Fruit fly (Drosophila melanogaster) whole organism, embryonic: ENCODE measurements around the gene dlp.
A peak's percentile ranks its signal among the peaks of the same experiment; 100 is the strongest.

Source experiments
- Atf6 ChIP-seq: fragments of 200-800 bp; sonication (Bioruptor generic); IDR thresholded peaks from 2 replicates; pipeline ENCODE4 v1.3.6; 2022; ENCODE audit warnings: missing biosample characterization, missing genetic modification characterization
- CG10274 ChIP-seq: fragments of 200-800 bp; sonication (Bioruptor generic); optimal IDR thresholded peaks from 3 replicates; lab custom pipeline; 2017; ENCODE audit warnings: missing biosample characterization, mild to moderate bottlenecking, missing genetic modification characterization
- CG10321 ChIP-seq: fragments of 200-800 bp; sonication (Bioruptor generic); IDR thresholded peaks from 2 replicates; pipeline ENCODE4 v1.3.6; 2022; ENCODE audit warnings: missing biosample characterization, missing genetic modification characterization
- CG11093 ChIP-seq: fragments of 200-800 bp; sonication (Bioruptor generic); IDR thresholded peaks from 3 replicates; pipeline ENCODE4 v1.3.6; 2022; ENCODE audit warnings: missing biosample characterization, missing genetic modification characterization
- CG14965 ChIP-seq: fragments of 200-800 bp; sonication (Bioruptor generic); optimal IDR thresholded peaks from 2 replicates; lab custom pipeline; 2016; ENCODE audit warnings: missing biosample characterization, missing genetic modification characterization, borderline replicate concordance
- CG15479 ChIP-seq: fragments of 200-800 bp; sonication (Bioruptor generic); optimal IDR thresholded peaks from 3 replicates; lab custom pipeline; 2019; ENCODE audit warnings: missing biosample characterization, mild to moderate bottlenecking, missing genetic modification characterization, moderate library complexity
- CG1602 ChIP-seq: fragments of 200-800 bp; sonication (Bioruptor generic); optimal IDR thresholded peaks from 3 replicates; lab custom pipeline; 2016; ENCODE audit warnings: missing biosample characterization, missing genetic modification characterization
- CG1603 ChIP-seq: fragments of 200-800 bp; sonication (Bioruptor generic); optimal IDR thresholded peaks from 2 replicates; lab custom pipeline; 2019; ENCODE audit warnings: missing biosample characterization, mild to moderate bottlenecking, missing genetic modification characterization, moderate library complexity
- CG16813 ChIP-seq: fragments of 200-800 bp; sonication (Bioruptor generic); IDR thresholded peaks from 3 replicates; pipeline ENCODE4 v1.3.6; 2022; ENCODE audit warnings: missing biosample characterization, missing genetic modification characterization; ENCODE audit not compliant: partially characterized antibody
- CG17568 ChIP-seq: fragments of 200-800 bp; sonication (Bioruptor generic); optimal IDR thresholded peaks from 2 replicates; lab custom pipeline; 2018; ENCODE audit warnings: missing biosample characterization, mild to moderate bottlenecking, missing genetic modification characterization, moderate library complexity
- CG31224 ChIP-seq: fragments of 200-800 bp; sonication (Bioruptor generic); IDR thresholded peaks from 2 replicates; pipeline ENCODE4 v1.3.6; 2022; ENCODE audit warnings: missing biosample characterization, missing genetic modification characterization
- CG7271 ChIP-seq: fragments of 200-800 bp; sonication (Bioruptor generic); optimal IDR thresholded peaks from 2 replicates; lab custom pipeline; 2018; ENCODE audit warnings: missing biosample characterization, mild to moderate bottlenecking, missing genetic modification characterization, moderate library complexity
- CG8281 ChIP-seq: fragments of 200-800 bp; sonication (Bioruptor generic); optimal IDR thresholded peaks from 2 replicates; lab custom pipeline; 2018; ENCODE audit warnings: missing biosample characterization, mild to moderate bottlenecking, missing genetic modification characterization, moderate library complexity
- CG8290 ChIP-seq, 3 experiments: fragments of 200-800 bp; sonication (Bioruptor generic); optimal IDR thresholded peaks; 2 replicates each; lab custom pipeline; 2016 to 2019; ENCODE audit warnings: missing biosample characterization in 3 of 3, missing genetic modification characterization in 3 of 3, mild to moderate bottlenecking in 2 of 3, moderate library complexity in 1 of 3
- Dp ChIP-seq: fragments of 200-800 bp; sonication (Bioruptor generic); optimal IDR thresholded peaks from 2 replicates; lab custom pipeline; 2018; ENCODE audit warnings: missing biosample characterization, mild to moderate bottlenecking, missing genetic modification characterization, moderate library complexity
- Eip74EF ChIP-seq, 2 experiments: fragments of 200-800 bp in 1 of 2; fragments of >200 bp in 1 of 2; sonication (Bioruptor generic) in 1 of 2; optimal IDR thresholded peaks; 2 replicates each; lab custom pipeline; 2017 to 2019; ENCODE audit warnings: missing biosample characterization in 2 of 2, missing genetic modification characterization in 2 of 2, mild to moderate bottlenecking in 1 of 2, moderate library complexity in 1 of 2
- Ets65A ChIP-seq: fragments of 200-800 bp; sonication (Bioruptor generic); peaks from one replicate; lab custom pipeline; 2016; ENCODE audit warnings: missing biosample characterization, missing genetic modification characterization
- Ets97D ChIP-seq: fragments of 200-800 bp; sonication (Bioruptor generic); optimal IDR thresholded peaks from 3 replicates; lab custom pipeline; 2016; ENCODE audit warnings: missing biosample characterization, missing genetic modification characterization
- Fer3 ChIP-seq: fragments of 200-800 bp; sonication (Bioruptor generic); optimal IDR thresholded peaks from 2 replicates; lab custom pipeline; 2018; ENCODE audit warnings: missing biosample characterization, mild to moderate bottlenecking, missing genetic modification characterization, moderate library complexity
- Jarid2 ChIP-seq: fragments of 200-800 bp; sonication (Bioruptor generic); optimal IDR thresholded peaks from 3 replicates; lab custom pipeline; 2017; ENCODE audit warnings: mild to moderate bottlenecking, missing biosample characterization, missing genetic modification reagents, missing genetic modification characterization
- Mad ChIP-seq: fragments of 200-800 bp; sonication (Bioruptor generic); optimal IDR thresholded peaks from 2 replicates; lab custom pipeline; 2016; ENCODE audit warnings: missing biosample characterization, missing genetic modification characterization
- Med ChIP-seq: fragments of 200-800 bp; sonication (Bioruptor generic); peaks from one replicate; lab custom pipeline; 2016; ENCODE audit warnings: missing biosample characterization, missing genetic modification characterization, mild to moderate bottlenecking, inconsistent platforms, moderate library complexity
- NK7.1 ChIP-seq: fragments of 200-800 bp; sonication (Bioruptor generic); optimal IDR thresholded peaks from 3 replicates; lab custom pipeline; 2016; ENCODE audit warnings: missing biosample characterization, missing genetic modification characterization
- Nf-YC ChIP-seq: fragments of 200-800 bp; optimal IDR thresholded peaks from 3 replicates; lab custom pipeline; 2019; ENCODE audit warnings: missing biosample characterization, mild to moderate bottlenecking, missing genetic modification characterization, moderate library complexity
- Ravus ChIP-seq: fragments of 200-800 bp; sonication (Bioruptor generic); IDR thresholded peaks from 2 replicates; pipeline ENCODE4 v1.3.6; 2022; ENCODE audit warnings: missing biosample characterization, missing genetic modification characterization
- Scr ChIP-seq: fragments of 200-800 bp; sonication (Bioruptor generic); IDR thresholded peaks from 2 replicates; pipeline ENCODE4 v1.3.6; 2022; ENCODE audit warnings: missing biosample characterization, missing genetic modification characterization; ENCODE audit not compliant: partially characterized antibody
- ase ChIP-seq: fragments of 200-800 bp; sonication (Bioruptor generic); IDR thresholded peaks from 3 replicates; pipeline ENCODE4 v1.3.6; 2022; ENCODE audit warnings: missing biosample characterization, missing genetic modification characterization
- chinmo ChIP-seq: fragments of 200-800 bp; sonication (Bioruptor generic); IDR thresholded peaks from 4 replicates; pipeline ENCODE4 v1.3.6; 2022; ENCODE audit warnings: missing biosample characterization, missing genetic modification characterization; ENCODE audit not compliant: partially characterized antibody
- ci ChIP-seq: fragments of 200-800 bp; sonication (Bioruptor generic); IDR thresholded peaks from 3 replicates; pipeline ENCODE4 v1.3.6; 2022; ENCODE audit warnings: missing biosample characterization, missing genetic modification characterization
- crol ChIP-seq: fragments of 200-800 bp; sonication (Bioruptor generic); IDR thresholded peaks from 2 replicates; pipeline ENCODE4 v1.3.6; 2022; ENCODE audit warnings: missing biosample characterization, missing genetic modification characterization
- crp ChIP-seq, 2 experiments: fragments of 200-800 bp; sonication (Bioruptor generic); optimal IDR thresholded peaks; 2 replicates in 1 of 2; 3 replicates in 1 of 2; lab custom pipeline; 2017; ENCODE audit warnings: missing biosample characterization in 2 of 2, missing genetic modification characterization in 2 of 2, mild to moderate bottlenecking in 1 of 2, moderate library complexity in 1 of 2
- emc ChIP-seq: fragments of 200-800 bp; sonication (Bioruptor generic); optimal IDR thresholded peaks from 2 replicates; lab custom pipeline; 2016; ENCODE audit warnings: missing biosample characterization, missing genetic modification characterization
- jing ChIP-seq: fragments of 200-800 bp; sonication (Bioruptor generic); optimal IDR thresholded peaks from 2 replicates; lab custom pipeline; 2018; ENCODE audit warnings: missing biosample characterization, mild to moderate bottlenecking, missing genetic modification characterization
- lab ChIP-seq: fragments of 200-800 bp; sonication (Bioruptor generic); optimal IDR thresholded peaks from 3 replicates; lab custom pipeline; 2017; ENCODE audit warnings: missing biosample characterization, missing genetic modification characterization, mild to moderate bottlenecking, moderate library complexity, missing genetic modification reagents
- nerfin-2 ChIP-seq: fragments of 200-800 bp; sonication (Bioruptor generic); IDR thresholded peaks from 2 replicates; pipeline ENCODE4 v1.3.6; 2022; ENCODE audit warnings: missing biosample characterization, missing genetic modification characterization; ENCODE audit not compliant: partially characterized antibody
- org-1 ChIP-seq: fragments of 200-800 bp; sonication (Bioruptor generic); optimal IDR thresholded peaks from 2 replicates; lab custom pipeline; 2017; ENCODE audit warnings: missing biosample characterization, missing genetic modification characterization
- pan ChIP-seq, 4 experiments: fragments of >200 bp in 3 of 4; fragments of 200-800 bp in 1 of 4; sonication (Bioruptor generic) in 1 of 4; optimal IDR thresholded peaks in 3 of 4; IDR thresholded peaks in 1 of 4; 2 replicates each; pipeline versions ENCODE4 v1.3.6 to Lab custom; 2017 to 2022; ENCODE audit warnings: missing biosample characterization in 2 of 4, missing genetic modification characterization in 2 of 4, mixed read lengths in 1 of 4
- pb ChIP-seq: fragments of 200-800 bp; sonication (Bioruptor generic); optimal IDR thresholded peaks from 3 replicates; lab custom pipeline; 2016; ENCODE audit warnings: missing biosample characterization, missing genetic modification characterization
- pfk ChIP-seq: fragments of 200-800 bp; sonication (Bioruptor generic); optimal IDR thresholded peaks from 2 replicates; lab custom pipeline; 2018; ENCODE audit warnings: missing biosample characterization, mild to moderate bottlenecking, missing genetic modification characterization, moderate library complexity
- phol ChIP-seq: fragments of 200-800 bp; sonication (Bioruptor generic); optimal IDR thresholded peaks from 3 replicates; lab custom pipeline; 2018; ENCODE audit warnings: missing biosample characterization, mild to moderate bottlenecking, missing genetic modification characterization, moderate library complexity
- rib ChIP-seq: fragments of 200-800 bp; sonication (Bioruptor generic); IDR thresholded peaks from 2 replicates; pipeline ENCODE4 v1.3.6; 2022; ENCODE audit warnings: missing biosample characterization, missing genetic modification characterization
- sens ChIP-seq: fragments of 200-800 bp; sonication (Bioruptor generic); peaks from one replicate; lab custom pipeline; 2016; ENCODE audit warnings: missing biosample characterization, missing genetic modification characterization
- sug ChIP-seq: fragments of 200-800 bp; optimal IDR thresholded peaks from 2 replicates; lab custom pipeline; 2019; ENCODE audit warnings: missing biosample characterization, mild to moderate bottlenecking, missing genetic modification characterization, moderate library complexity
- tgo ChIP-seq: fragments of 200-800 bp; sonication (Bioruptor generic); IDR thresholded peaks from 3 replicates; pipeline ENCODE4 v1.3.6; 2022; ENCODE audit warnings: missing biosample characterization, missing genetic modification characterization
- tll ChIP-seq, 2 experiments: fragments of 200-800 bp in 1 of 2; fragments of >200 bp in 1 of 2; sonication (Bioruptor generic) in 1 of 2; optimal IDR thresholded peaks; 2 replicates each; lab custom pipeline; 2017 to 2019; ENCODE audit warnings: missing biosample characterization in 2 of 2, missing genetic modification characterization in 2 of 2, mild to moderate bottlenecking in 1 of 2, moderate library complexity in 1 of 2
- vnd ChIP-seq: fragments of 200-800 bp; sonication (Bioruptor generic); IDR thresholded peaks from 3 replicates; pipeline ENCODE4 v1.3.6; 2022; ENCODE audit warnings: missing biosample characterization, missing genetic modification characterization; ENCODE audit not compliant: partially characterized antibody
- wor ChIP-seq: fragments of 200-800 bp; sonication (Bioruptor generic); IDR thresholded peaks from 2 replicates; pipeline ENCODE4 v1.3.6; 2022; ENCODE audit warnings: missing biosample characterization, missing genetic modification characterization
- z ChIP-seq: fragments of 200-800 bp; sonication (Bioruptor generic); IDR thresholded peaks from 3 replicates; pipeline ENCODE4 v1.3.6; 2022; ENCODE audit warnings: missing biosample characterization, missing genetic modification characterization
- zfh1 ChIP-seq: fragments of 200-800 bp; sonication (Bioruptor generic); IDR thresholded peaks from 3 replicates; pipeline ENCODE4 v1.3.6; 2022; ENCODE audit warnings: missing biosample characterization, missing genetic modification characterization

dlp gene

dm6 chr3L:14657485-14658054 is 25.2 kb downstream of the dlp start (continued):
- TF ChIP-seq CG14965 (GFP tag; lab: Kevin White, UChicago) (no peak), Ravus (GFP tag; lab: Robert Waterston, UW) (no peak), CG1603 (tag; lab: Kevin White, UChicago) (no peak), ase (GFP tag; lab: Robert Waterston, UW) (no peak), Jarid2 (no peak), jing (GFP tag; lab: Kevin White, UChicago) (no peak), CG10321 (GFP tag; lab: Robert Waterston, UW) (no peak), pfk (GFP tag; lab: Kevin White, UChicago) (no peak), crol (GFP tag; lab: Robert Waterston, UW) (no peak), Mad (GFP tag; lab: Kevin White, UChicago) (no peak), CG16813 (GFP tag; lab: Robert Waterston, UW) (no peak), Nf-YC (no peak), sens (GFP tag; lab: Kevin White, UChicago) (peak; percentile 47), NK7.1 (no peak), pb (GFP tag; lab: Kevin White, UChicago) (no peak), CG11093 (GFP tag; lab: Robert Waterston, UW) (no peak), vnd (no peak), CG15479 (no peak), CG8281 (tag; lab: Kevin White, UChicago) (no peak), nerfin-2 (GFP tag; lab: Robert Waterston, UW) (no peak), chinmo (GFP tag; lab: Robert Waterston, UW) (0 out of 4 replicates have a peak, but pooled peaks have one; percentile 53), CG31224 (GFP tag; lab: Robert Waterston, UW) (no peak), Eip74EF (GFP tag; optimal IDR thresholded peaks at IDR 0.05; lab: Kevin White, UChicago) (no peak), emc (GFP tag; lab: Kevin White, UChicago) (no peak), CG7271 (tag; lab: Kevin White, UChicago) (no peak), Ets97D (GFP tag; lab: Kevin White, UChicago) (no peak), zfh1 (GFP tag; lab: Robert Waterston, UW) (peak; percentile 8; the same call in 1 of the 3 replicates), CG10274 (no peak), CG8290 (GFP tag; optimal IDR thresholded peaks at IDR 0.05; lab: Kevin White, UChicago) (no peak), CG8290 (tag; optimal IDR thresholded peaks at IDR 0.05; lab: Kevin White, UChicago) (peak in 1 of 2 experiments; percentile 20), Fer3 (tag; lab: Kevin White, UChicago) (no peak), sug (tag; lab: Kevin White, UChicago) (no peak), Atf6 (GFP tag; lab: Robert Waterston, UW) (no peak), phol (no peak), org-1 (GFP tag; lab: Kevin White, UChicago) (no peak), rib (GFP tag; lab: Robert Waterston, UW) (no peak), z (no peak), wor (no peak), crp (GFP tag; optimal IDR thresholded peaks at IDR 0.05; lab: Kevin White, UChicago) (no peak), lab (GFP tag; lab: Kevin White, UChicago) (peak; percentile 69), Med (GFP tag; lab: Kevin White, UChicago) (peak; percentile 73), CG17568 (no peak), Scr (no peak), Dp (GFP tag; lab: Kevin White, UChicago) (no peak), ci (GFP tag; lab: Robert Waterston, UW) (no peak), Ets65A (peak; percentile 58), tgo (GFP tag; lab: Robert Waterston, UW) (no peak), CG1602 (GFP tag; lab: Kevin White, UChicago) (no peak), tll (GFP tag; optimal IDR thresholded peaks at IDR 0.05; lab: Kevin White, UChicago) (no peak), pan (optimal IDR thresholded peaks at IDR 0.05; lab: Kevin White, UChicago) (no peak), pan (GFP tag; optimal IDR thresholded peaks at IDR 0.05 in 1 of 2, IDR thresholded peaks at IDR 0.05 in 1 of 2) (peak in 1 of 2 experiments; percentile 11)
